Worm (Caenorhabditis elegans) whole organism, L1 larva: ENCODE measurements around the gene Y17G9A.4.
A peak's percentile ranks its signal among the peaks of the same experiment; 100 is the strongest.

Experiments used
- C04F5.9 ChIP-seq: sonication (generic microtip); optimal IDR thresholded peaks from 2 replicates; lab custom pipeline; 2016; ENCODE audit warnings: missing genetic modification characterization, missing compliant biosample characterization
- C16A3.4 ChIP-seq: fragments of 150-350 bp; optimal IDR thresholded peaks from 2 replicates; lab custom pipeline; 2014; ENCODE audit warnings: missing biosample characterization, missing genetic modification characterization
- C34B4.2 ChIP-seq: sonication (generic microtip); optimal IDR thresholded peaks from 2 replicates; lab custom pipeline; 2017; ENCODE audit warnings: mild to moderate bottlenecking, missing genetic modification characterization, missing compliant biosample characterization
- F16B12.6 ChIP-seq: fragments of 150-350 bp; optimal IDR thresholded peaks from 2 replicates; lab custom pipeline; 2014; ENCODE audit warnings: missing biosample characterization, missing genetic modification characterization
- Y116A8C.19 ChIP-seq: sonication (generic microtip); optimal IDR thresholded peaks from 2 replicates; lab custom pipeline; 2016; ENCODE audit warnings: missing compliant biosample characterization, missing genetic modification characterization, borderline replicate concordance
- aha-1 ChIP-seq: fragments of 150-350 bp; optimal IDR thresholded peaks from 2 replicates; lab custom pipeline; 2014; ENCODE audit warnings: missing biosample characterization, missing genetic modification characterization
- alr-1 ChIP-seq: fragments of 200-800 bp; sonication (Bioruptor generic); optimal IDR thresholded peaks from 2 replicates; lab custom pipeline; 2018; ENCODE audit warnings: borderline replicate concordance, mild to moderate bottlenecking, missing genetic modification characterization, missing compliant biosample characterization
- aly-2 ChIP-seq: fragments of 150-350 bp; optimal IDR thresholded peaks from 2 replicates; lab custom pipeline; 2014; ENCODE audit warnings: missing biosample characterization, missing genetic modification characterization
- blmp-1 ChIP-seq: fragments of 150-350 bp; optimal IDR thresholded peaks from 2 replicates; lab custom pipeline; 2014; ENCODE audit warnings: missing biosample characterization, missing genetic modification characterization
- ceh-88 ChIP-seq: fragments of 200-800 bp; sonication (Bioruptor generic); IDR thresholded peaks from 2 replicates; pipeline ENCODE4 v1.3.6; 2022; ENCODE audit warnings: missing genetic modification characterization, missing compliant biosample characterization
- ceh-90 ChIP-seq: sonication (generic microtip); optimal IDR thresholded peaks from 2 replicates; lab custom pipeline; 2016; ENCODE audit warnings: missing genetic modification characterization, missing compliant biosample characterization
- ces-1 ChIP-seq: fragments of 150-350 bp; optimal IDR thresholded peaks from 2 replicates; lab custom pipeline; 2014; ENCODE audit warnings: missing biosample characterization, missing genetic modification reagents, missing genetic modification characterization
- dsc-1 ChIP-seq: sonication (generic microtip); optimal IDR thresholded peaks from 2 replicates; lab custom pipeline; 2016; ENCODE audit warnings: mild to moderate bottlenecking, missing genetic modification characterization, missing compliant biosample characterization
- efl-3 ChIP-seq: fragments of 200-800 bp; sonication (Bioruptor generic); optimal IDR thresholded peaks from 2 replicates; lab custom pipeline; 2018; ENCODE audit warnings: mild to moderate bottlenecking, missing genetic modification characterization, missing compliant biosample characterization
- elt-3 ChIP-seq, 6 experiments: fragments of 150-350 bp in 1 of 6; sonication (generic microtip); optimal IDR thresholded peaks; 2 replicates each; lab custom pipeline; 2017 to 2018; ENCODE audit warnings: missing biosample characterization in 6 of 6, missing genetic modification characterization in 6 of 6, inconsistent platforms in 1 of 6
- ets-5 ChIP-seq: fragments of 200-800 bp; sonication (Bioruptor generic); IDR thresholded peaks from 2 replicates; pipeline ENCODE4 v1.3.6; 2022; ENCODE audit warnings: missing genetic modification characterization, missing compliant biosample characterization
- fkh-10 ChIP-seq: sonication (generic microtip); optimal IDR thresholded peaks from 2 replicates; lab custom pipeline; 2017; ENCODE audit warnings: missing biosample characterization, missing genetic modification reagents, missing genetic modification characterization
- fkh-4 ChIP-seq: sonication (generic microtip); optimal IDR thresholded peaks from 2 replicates; lab custom pipeline; 2016; ENCODE audit warnings: missing compliant biosample characterization, missing genetic modification characterization, borderline replicate concordance
- fkh-8 ChIP-seq: sonication (generic microtip); optimal IDR thresholded peaks from 2 replicates; lab custom pipeline; 2016; ENCODE audit warnings: mild to moderate bottlenecking, missing genetic modification characterization, missing compliant biosample characterization
- fos-1 ChIP-seq: fragments of 150-350 bp; optimal IDR thresholded peaks from 2 replicates; lab custom pipeline; 2014; ENCODE audit warnings: missing biosample characterization, missing genetic modification characterization
- hlh-4 ChIP-seq: sonication (generic microtip); optimal IDR thresholded peaks from 2 replicates; lab custom pipeline; 2016; ENCODE audit warnings: mild to moderate bottlenecking, missing genetic modification characterization, missing compliant biosample characterization
- irx-1 ChIP-seq: sonication (generic microtip); optimal IDR thresholded peaks from 2 replicates; lab custom pipeline; 2016; ENCODE audit warnings: missing genetic modification characterization, missing compliant biosample characterization
- isw-1 ChIP-seq: fragments of 200-800 bp; sonication (Bioruptor generic); IDR thresholded peaks from 2 replicates; pipeline ENCODE4 v1.3.6; 2022; ENCODE audit warnings: missing genetic modification characterization, missing compliant biosample characterization
- lin-13 ChIP-seq: fragments of 150-350 bp; optimal IDR thresholded peaks from 2 replicates; lab custom pipeline; 2014; ENCODE audit warnings: missing biosample characterization, missing genetic modification reagents, missing genetic modification characterization
- lin-14 ChIP-seq: fragments of 200-800 bp; sonication (Bioruptor generic); optimal IDR thresholded peaks from 2 replicates; lab custom pipeline; 2018; ENCODE audit warnings: mild to moderate bottlenecking, missing genetic modification characterization, moderate library complexity, missing compliant biosample characterization
- lin-15B ChIP-seq: fragments of 150-350 bp; sonication (generic microtip); optimal IDR thresholded peaks from 3 replicates; lab custom pipeline; 2014; ENCODE audit warnings: missing biosample characterization, missing genetic modification characterization
- lin-39 ChIP-seq: fragments of 150-350 bp; optimal IDR thresholded peaks from 2 replicates; lab custom pipeline; 2014; ENCODE audit warnings: missing biosample characterization, missing genetic modification reagents, missing genetic modification characterization
- lir-3 ChIP-seq: sonication (generic microtip); optimal IDR thresholded peaks from 2 replicates; lab custom pipeline; 2016; ENCODE audit warnings: mild to moderate bottlenecking, missing genetic modification characterization, moderate library complexity, missing compliant biosample characterization; ENCODE audit not compliant: poor library complexity
- mab-9 ChIP-seq: fragments of 200-800 bp; sonication (Bioruptor generic); IDR thresholded peaks from 2 replicates; pipeline ENCODE4 v1.3.6; 2022; ENCODE audit warnings: missing genetic modification reagents, missing genetic modification characterization, missing compliant biosample characterization
- mef-2 ChIP-seq: fragments of 150-350 bp; optimal IDR thresholded peaks from 2 replicates; lab custom pipeline; 2014; ENCODE audit warnings: missing biosample characterization, missing genetic modification characterization
- mep-1 ChIP-seq: fragments of 150-350 bp; optimal IDR thresholded peaks from 2 replicates; lab custom pipeline; 2014; ENCODE audit warnings: missing biosample characterization, missing genetic modification characterization
- nhr-11 ChIP-seq: fragments of 150-350 bp; optimal IDR thresholded peaks from 2 replicates; lab custom pipeline; 2014; ENCODE audit warnings: missing biosample characterization, missing genetic modification characterization
- nhr-12 ChIP-seq: sonication (generic microtip); optimal IDR thresholded peaks from 2 replicates; lab custom pipeline; 2017; ENCODE audit warnings: missing biosample characterization, missing genetic modification characterization
- nhr-28 ChIP-seq: fragments of 150-350 bp; optimal IDR thresholded peaks from 2 replicates; lab custom pipeline; 2014; ENCODE audit warnings: missing biosample characterization, missing genetic modification characterization
- nhr-71 ChIP-seq: sonication (generic microtip); optimal IDR thresholded peaks from 2 replicates; lab custom pipeline; 2016; ENCODE audit warnings: mild to moderate bottlenecking, missing genetic modification characterization, moderate library complexity, missing compliant biosample characterization
- nhr-76 ChIP-seq: sonication (generic microtip); optimal IDR thresholded peaks from 2 replicates; lab custom pipeline; 2017; ENCODE audit warnings: missing biosample characterization, missing genetic modification characterization
- nhr-77 ChIP-seq: fragments of 150-350 bp; optimal IDR thresholded peaks from 2 replicates; lab custom pipeline; 2014; ENCODE audit warnings: missing biosample characterization, missing genetic modification characterization
- nhr-85 ChIP-seq: sonication (generic microtip); peaks from one replicate; lab custom pipeline; 2016; ENCODE audit warnings: missing genetic modification characterization, inconsistent platforms, missing compliant biosample characterization
- nhr-90 ChIP-seq: sonication (generic microtip); optimal IDR thresholded peaks from 2 replicates; lab custom pipeline; 2016; ENCODE audit warnings: mild to moderate bottlenecking, missing genetic modification characterization, missing compliant biosample characterization; ENCODE audit not compliant: poor library complexity
- pag-3 ChIP-seq: sonication (generic microtip); optimal IDR thresholded peaks from 2 replicates; lab custom pipeline; 2017; ENCODE audit warnings: missing genetic modification characterization, mild to moderate bottlenecking, missing compliant biosample characterization, antibody characterized with exemption, borderline replicate concordance; ENCODE audit not compliant: insufficient read depth
- rnt-1 ChIP-seq: sonication (generic microtip); optimal IDR thresholded peaks from 2 replicates; lab custom pipeline; 2016; ENCODE audit warnings: mild to moderate bottlenecking, missing genetic modification characterization, moderate library complexity, missing compliant biosample characterization
- skn-1 ChIP-seq: fragments of 150-350 bp; optimal IDR thresholded peaks from 2 replicates; lab custom pipeline; 2014; ENCODE audit warnings: missing biosample characterization, missing genetic modification characterization
- snpc-4 ChIP-seq: fragments of 150-350 bp; optimal IDR thresholded peaks from 2 replicates; lab custom pipeline; 2014; ENCODE audit warnings: missing biosample characterization, missing genetic modification characterization
- snu-23 ChIP-seq: sonication (generic microtip); optimal IDR thresholded peaks from 2 replicates; lab custom pipeline; 2016; ENCODE audit warnings: missing genetic modification characterization, missing compliant biosample characterization
- sptf-1 ChIP-seq: fragments of 150-350 bp; optimal IDR thresholded peaks from 2 replicates; lab custom pipeline; 2014; ENCODE audit warnings: missing biosample characterization, missing genetic modification characterization
- sup-37 ChIP-seq: fragments of 200-800 bp; sonication (Bioruptor generic); optimal IDR thresholded peaks from 2 replicates; lab custom pipeline; 2018; ENCODE audit warnings: mild to moderate bottlenecking, missing genetic modification characterization, missing compliant biosample characterization
- swsn-7 ChIP-seq: sonication (generic microtip); optimal IDR thresholded peaks from 2 replicates; lab custom pipeline; 2016; ENCODE audit warnings: missing genetic modification characterization, missing compliant biosample characterization
- unc-130 ChIP-seq: fragments of 150-350 bp; optimal IDR thresholded peaks from 2 replicates; lab custom pipeline; 2017; ENCODE audit warnings: missing biosample characterization, missing genetic modification characterization, inconsistent platforms
- unc-62 ChIP-seq: fragments of 150-350 bp; optimal IDR thresholded peaks from 2 replicates; lab custom pipeline; 2014; ENCODE audit warnings: missing biosample characterization, missing genetic modification reagents, missing genetic modification characterization
- vab-15 ChIP-seq: sonication (generic microtip); optimal IDR thresholded peaks from 2 replicates; lab custom pipeline; 2017; ENCODE audit warnings: missing genotype, mild to moderate bottlenecking, missing genetic modification characterization, missing compliant biosample characterization
- zag-1 ChIP-seq: fragments of 150-350 bp; optimal IDR thresholded peaks from 2 replicates; lab custom pipeline; 2014; ENCODE audit warnings: missing biosample characterization, missing genetic modification characterization
- zip-4 ChIP-seq: fragments of 200-800 bp; sonication (Bioruptor generic); optimal IDR thresholded peaks from 2 replicates; lab custom pipeline; 2018; ENCODE audit warnings: mild to moderate bottlenecking, missing genetic modification characterization, moderate library complexity, missing compliant biosample characterization
- ztf-11 ChIP-seq, 2 experiments: sonication (generic microtip); optimal IDR thresholded peaks; 2 replicates each; lab custom pipeline; 2016 to 2017; ENCODE audit warnings: missing genetic modification characterization in 2 of 2, missing biosample characterization in 1 of 2, missing compliant biosample characterization in 1 of 2
- ztf-4 ChIP-seq: fragments of 150-350 bp; optimal IDR thresholded peaks from 2 replicates; lab custom pipeline; 2014; ENCODE audit warnings: missing biosample characterization, missing genetic modification characterization

The Y17G9A.4 gene

ce11 chrIV:4880634-4881033 lies 19.3 kb upstream of the Y17G9A.4 start (continued):
- TF ChIP-seq C04F5.9 (tag; lab: Kevin White, UChicago) = no peak
- no peak for TF ChIP-seq nhr-12 (tag; lab: Kevin White, UChicago)
- no peak for TF ChIP-seq hlh-4 (tag; lab: Kevin White, UChicago)
- no peak for TF ChIP-seq lin-15B
- TF ChIP-seq nhr-85 = peak; percentile 96
- TF ChIP-seq nhr-71 = peak; percentile 85
- TF ChIP-seq unc-130 (tag; lab: Kevin White, UChicago) = no peak
- TF ChIP-seq swsn-7 (tag; lab: Kevin White, UChicago) = peak; percentile 75
- TF ChIP-seq lin-39 (tag; lab: Kevin White, UChicago) = peak; percentile 13
- TF ChIP-seq pag-3 (tag; lab: Kevin White, UChicago) = no peak
- no peak for TF ChIP-seq alr-1 (tag; lab: Kevin White, UChicago)
- TF ChIP-seq ztf-11 (tag; optimal IDR thresholded peaks at IDR 0.05; lab: Kevin White, UChicago) = no peak
- TF ChIP-seq lin-14 (GFP tag; lab: Kevin White, UChicago) = peak; percentile 93
- TF ChIP-seq C34B4.2 = no peak
- TF ChIP-seq C16A3.4 (tag; lab: Kevin White, UChicago) = no peak
- TF ChIP-seq snpc-4 (tag; lab: Kevin White, UChicago) = peak; percentile 98
- no peak for TF ChIP-seq isw-1
- no peak for TF ChIP-seq vab-15 (tag; lab: Kevin White, UChicago)
- TF ChIP-seq mep-1 (tag; lab: Kevin White, UChicago) = peak; percentile 52
- TF ChIP-seq mef-2 = no peak
- TF ChIP-seq ces-1 (GFP tag; lab: Kevin White, UChicago) = no peak
- TF ChIP-seq Y116A8C.19 (tag; lab: Kevin White, UChicago) = no peak
- TF ChIP-seq nhr-11 (tag; lab: Kevin White, UChicago) = no peak
- no peak for TF ChIP-seq fkh-10 (GFP tag; lab: Kevin White, UChicago)
- no peak for TF ChIP-seq aha-1 (tag; lab: Kevin White, UChicago)
- peak; percentile 38 for TF ChIP-seq irx-1 (tag; lab: Kevin White, UChicago)
- no peak for TF ChIP-seq lir-3 (tag; lab: Kevin White, UChicago)
- TF ChIP-seq sptf-1 (tag; lab: Kevin White, UChicago) = no peak
- TF ChIP-seq aly-2 (tag; lab: Kevin White, UChicago) = no peak
- TF ChIP-seq unc-62 = no peak
- no peak for TF ChIP-seq sup-37
- TF ChIP-seq ceh-88 (GFP tag; lab: Robert Waterston, UW) = peak; percentile 39; the same call in 1 of the 2 replicates
- no peak for TF ChIP-seq efl-3
- peak; percentile 50 for TF ChIP-seq nhr-77 (tag; lab: Kevin White, UChicago)
- TF ChIP-seq ets-5 (GFP tag; lab: Robert Waterston, UW) = no peak
- TF ChIP-seq nhr-90 (tag; lab: Kevin White, UChicago) = peak; percentile 81
- peak; percentile 85 for TF ChIP-seq rnt-1 (tag; lab: Kevin White, UChicago)
- no peak for TF ChIP-seq nhr-76 (tag; lab: Kevin White, UChicago)
- TF ChIP-seq zag-1 = no peak
- no peak for TF ChIP-seq F16B12.6
- peak; percentile 80 for TF ChIP-seq dsc-1 (tag; lab: Kevin White, UChicago)
- no peak for TF ChIP-seq ceh-90 (tag; lab: Kevin White, UChicago)
- TF ChIP-seq skn-1 (tag; lab: Kevin White, UChicago) = no peak
- peak; percentile 20; the same call in 1 of the 2 replicates for TF ChIP-seq mab-9 (GFP tag; lab: Robert Waterston, UW)
- no peak for TF ChIP-seq fkh-8 (tag; lab: Kevin White, UChicago)
- TF ChIP-seq zip-4 (GFP tag; lab: Kevin White, UChicago) = peak; percentile 52
- peak in 3 of 6 experiments; percentile 20 to 62 (median 29) for TF ChIP-seq elt-3 (tag; optimal IDR thresholded peaks at IDR 0.05; lab: Kevin White, UChicago)
- peak; percentile 15 for TF ChIP-seq fos-1 (tag; lab: Kevin White, UChicago)
- TF ChIP-seq ztf-4 (tag; lab: Kevin White, UChicago) = no peak
- TF ChIP-seq nhr-28 (tag; lab: Kevin White, UChicago) = no peak
- peak; percentile 21 for TF ChIP-seq lin-13 (GFP tag; lab: Kevin White, UChicago)
- no peak for TF ChIP-seq fkh-4 (tag; lab: Kevin White, UChicago)
- no peak for TF ChIP-seq blmp-1
- TF ChIP-seq snu-23 (GFP tag; lab: Kevin White, UChicago) = peak; percentile 78
